Fruit fly (Drosophila melanogaster): ENCODE results near the gene Pex14.

Pex14 gene

dm6 chr3L:20778224-20779063 is at the start of gene Pex14, which contains the start of gene Pex16 (continued):
- TF ChIP-seq Sox14 (GFP tag; optimal IDR thresholded peaks at IDR 0.05): peak; percentile 75
- TF ChIP-seq CG11294 (GFP tag; IDR thresholded peaks at IDR 0.05): peak; percentile 20; the same call in 1 of the 2 replicates
- TF ChIP-seq Gug (GFP tag; IDR thresholded peaks at IDR 0.05): peak; percentile 51
- no peak for TF ChIP-seq CG34406 (GFP tag; optimal IDR thresholded peaks at IDR 0.05)
- peak; percentile 83 for TF ChIP-seq lz (GFP tag; optimal IDR thresholded peaks at IDR 0.05)
- no peak for TF ChIP-seq CG9139 (GFP tag; optimal IDR thresholded peaks at IDR 0.05)
- no peak for TF ChIP-seq Smox (GFP tag; optimal IDR thresholded peaks at IDR 0.05)
- peak; percentile 38 for TF ChIP-seq CG7368 (GFP tag; optimal IDR thresholded peaks at IDR 0.05)
- peak; percentile 74 for TF ChIP-seq eg (GFP tag; IDR thresholded peaks at IDR 0.05)
- peak; percentile 27 for TF ChIP-seq dac (GFP tag; optimal IDR thresholded peaks at IDR 0.05)

- TF ChIP-seq CG1621 (tag; optimal IDR thresholded peaks at IDR 0.05): no peak
- TF ChIP-seq eg (GFP tag; IDR thresholded peaks at IDR 0.05): 0 out of 3 replicates have a peak, but pooled peaks have one; percentile 8
- peak; percentile 66 for TF ChIP-seq CG34406 (GFP tag; optimal IDR thresholded peaks at IDR 0.05)
- peak; percentile 24 for TF ChIP-seq topi (GFP tag; optimal IDR thresholded peaks at IDR 0.05)
- TF ChIP-seq CG10631 (GFP tag; optimal IDR thresholded peaks at IDR 0.05): peak; percentile 9
- peak; percentile 46 for TF ChIP-seq esn (GFP tag; optimal IDR thresholded peaks at IDR 0.05)
- TF ChIP-seq CG8632 (GFP tag; optimal IDR thresholded peaks at IDR 0.05): peak; percentile 17
- TF ChIP-seq Smox (GFP tag; optimal IDR thresholded peaks at IDR 0.05): peak; percentile 0
- TF ChIP-seq acj6 (GFP tag; optimal IDR thresholded peaks at IDR 0.05): peak; percentile 36
- TF ChIP-seq OdsH (GFP tag; optimal IDR thresholded peaks at IDR 0.05): peak; percentile 40
- peak; percentile 6 for TF ChIP-seq lz (GFP tag; optimal IDR thresholded peaks at IDR 0.05)
- peak; percentile 58 for TF ChIP-seq Eip78C (GFP tag)
- TF ChIP-seq CG4318 (GFP tag; optimal IDR thresholded peaks at IDR 0.05): no peak
- TF ChIP-seq net (GFP tag; optimal IDR thresholded peaks at IDR 0.05): peak; percentile 19
- peak; percentile 8 for TF ChIP-seq cyc (GFP tag; optimal IDR thresholded peaks at IDR 0.05)
- peak; percentile 30 for TF ChIP-seq Met (GFP tag; optimal IDR thresholded peaks at IDR 0.05)
- TF ChIP-seq CG6276 (GFP tag; optimal IDR thresholded peaks at IDR 0.05): no peak
- TF ChIP-seq CG3919 (GFP tag; optimal IDR thresholded peaks at IDR 0.05): peak; percentile 41
- TF ChIP-seq CG11294 (GFP tag; IDR thresholded peaks at IDR 0.05): no peak
Observed at dm6 chr3L:20729415-20729814, 49.2 kb upstream of the Pex14 start.

- TF ChIP-seq net (GFP tag; optimal IDR thresholded peaks at IDR 0.05) (peak; percentile 22), achi (GFP tag; optimal IDR thresholded peaks at IDR 0.05) (no peak), CG6163 (GFP tag; IDR thresholded peaks at IDR 0.05) (peak; percentile 44; the same call in 2 of the 3 replicates), CG6808 (GFP tag; optimal IDR thresholded peaks at IDR 0.05) (peak; percentile 7), svp (GFP tag) (peak; percentile 98), CG6792 (GFP tag; optimal IDR thresholded peaks at IDR 0.05) (no peak), CG9139 (GFP tag; optimal IDR thresholded peaks at IDR 0.05) (peak; percentile 35), Lpt (GFP tag; optimal IDR thresholded peaks at IDR 0.05) (peak; percentile 43), Hr39 (GFP tag; optimal IDR thresholded peaks at IDR 0.05) (no peak), CG1621 (tag; optimal IDR thresholded peaks at IDR 0.05) (no peak), eg (GFP tag; IDR thresholded peaks at IDR 0.05) (peak; percentile 63; the same call in 2 of the 3 replicates), CG11294 (GFP tag; IDR thresholded peaks at IDR 0.05) (no peak), Eip78C (GFP tag) (peak; percentile 73), CG3919 (GFP tag; optimal IDR thresholded peaks at IDR 0.05) (peak; percentile 41), CG32006 (GFP tag; optimal IDR thresholded peaks at IDR 0.05) (no peak), CG6276 (GFP tag; optimal IDR thresholded peaks at IDR 0.05) (peak; percentile 47), CG11762 (GFP tag; optimal IDR thresholded peaks at IDR 0.05; ENCODE audit: insufficient read depth) (no peak), CG8319 (GFP tag; optimal IDR thresholded peaks at IDR 0.05) (no peak), CG31627 (GFP tag; optimal IDR thresholded peaks at IDR 0.05) (no peak), CG4318 (GFP tag; optimal IDR thresholded peaks at IDR 0.05) (no peak), dsx (GFP tag; optimal IDR thresholded peaks at IDR 0.05; ENCODE audit: poor library complexity, severe bottlenecking) (peak; percentile 4), CG34406 (GFP tag; optimal IDR thresholded peaks at IDR 0.05) (peak; percentile 13), CG8632 (GFP tag; optimal IDR thresholded peaks at IDR 0.05) (peak; percentile 35), Smox (GFP tag; optimal IDR thresholded peaks at IDR 0.05) (no peak), Sox15 (GFP tag; optimal IDR thresholded peaks at IDR 0.05) (no peak), vri (GFP tag; optimal IDR thresholded peaks at IDR 0.05) (peak; percentile 60), CG8119 (GFP tag; IDR thresholded peaks at IDR 0.05) (peak; percentile 36; the same call in 1 of the 3 replicates), Ets96B (tag; optimal IDR thresholded peaks at IDR 0.05) (peak; percentile 7), esn (GFP tag; optimal IDR thresholded peaks at IDR 0.05) (peak; percentile 26), CG6854 (GFP tag; optimal IDR thresholded peaks at IDR 0.05) (peak; percentile 54), CG16779 (tag; optimal IDR thresholded peaks at IDR 0.05) (peak; percentile 17)
Observed at dm6 chr3L:20730323-20731238, 48.0 kb upstream of the Pex14 start, which contains the start of gene CG13252. TSS of gene CG13252 (plus strand) at chr3L:20730591.

All from whole organism, prepupa.